Fruit fly (Drosophila melanogaster) whole organism, embryonic: Measurements from ENCODE around the gene Trm7-34.
A peak's percentile ranks its signal among the peaks of the same experiment; 100 is the strongest.

Experiments
- Aef1 ChIP-seq: fragments of 200-800 bp; sonication (Bioruptor generic); IDR thresholded peaks from 3 replicates; pipeline ENCODE4 v1.3.6; 2022; ENCODE audit warnings: missing biosample characterization, missing genetic modification characterization
- BEAF-32 ChIP-seq: fragments of 200-800 bp; sonication (Bioruptor generic); optimal IDR thresholded peaks from 3 replicates; lab custom pipeline; 2017; ENCODE audit warnings: missing biosample characterization, missing genetic modification characterization, mild to moderate bottlenecking, moderate library complexity, missing genetic modification reagents
- C15 ChIP-seq: fragments of 200-800 bp; sonication (Bioruptor generic); IDR thresholded peaks from 3 replicates; pipeline ENCODE4 v1.3.6; 2022; ENCODE audit warnings: missing biosample characterization, missing genetic modification characterization
- CG10147 ChIP-seq: fragments of 200-800 bp; sonication (Bioruptor generic); optimal IDR thresholded peaks from 2 replicates; lab custom pipeline; 2019; ENCODE audit warnings: missing biosample characterization, mild to moderate bottlenecking, missing genetic modification characterization, moderate library complexity
- CG10565 ChIP-seq: fragments of 200-800 bp; sonication (Bioruptor generic); optimal IDR thresholded peaks from 3 replicates; lab custom pipeline; 2016; ENCODE audit warnings: missing biosample characterization, mild to moderate bottlenecking, missing genetic modification characterization
- CG13624 ChIP-seq: fragments of 200-800 bp; sonication (Bioruptor generic); optimal IDR thresholded peaks from 2 replicates; lab custom pipeline; 2016; ENCODE audit warnings: missing biosample characterization, missing genetic modification characterization
- CG15269 ChIP-seq: fragments of 200-800 bp; sonication (Bioruptor generic); optimal IDR thresholded peaks from 2 replicates; lab custom pipeline; 2018; ENCODE audit warnings: missing biosample characterization, mild to moderate bottlenecking, missing genetic modification characterization, moderate library complexity
- CG15479 ChIP-seq: fragments of 200-800 bp; sonication (Bioruptor generic); optimal IDR thresholded peaks from 3 replicates; lab custom pipeline; 2019; ENCODE audit warnings: missing biosample characterization, mild to moderate bottlenecking, missing genetic modification characterization, moderate library complexity
- CG17328 ChIP-seq: fragments of 200-800 bp; sonication (Bioruptor generic); IDR thresholded peaks from 2 replicates; pipeline ENCODE4 v1.3.6; 2022; ENCODE audit warnings: missing biosample characterization, missing genetic modification characterization
- CG18764 ChIP-seq: fragments of 200-800 bp; sonication (Bioruptor generic); optimal IDR thresholded peaks from 3 replicates; lab custom pipeline; 2016; ENCODE audit warnings: missing biosample characterization, missing genetic modification characterization
- CG31365 ChIP-seq: fragments of 200-800 bp; sonication (Bioruptor generic); optimal IDR thresholded peaks from 2 replicates; lab custom pipeline; 2018; ENCODE audit warnings: missing biosample characterization, mild to moderate bottlenecking, missing genetic modification characterization
- CG32532 ChIP-seq: fragments of 200-800 bp; sonication (Bioruptor generic); IDR thresholded peaks from 2 replicates; pipeline ENCODE4 v1.3.6; 2022; ENCODE audit warnings: missing biosample characterization, missing genetic modification characterization
- CG4328 ChIP-seq: fragments of 200-800 bp; sonication (Bioruptor generic); optimal IDR thresholded peaks from 3 replicates; lab custom pipeline; 2017; ENCODE audit warnings: missing biosample characterization, missing genetic modification reagents, missing genetic modification characterization
- CG4730 ChIP-seq: fragments of 200-800 bp; sonication (Bioruptor generic); IDR thresholded peaks from 2 replicates; pipeline ENCODE4 v1.3.6; 2022; ENCODE audit warnings: missing biosample characterization, missing genetic modification characterization
- CG9215 ChIP-seq: fragments of 200-800 bp; sonication (Bioruptor generic); IDR thresholded peaks from 2 replicates; pipeline ENCODE4 v1.3.6; 2022; ENCODE audit warnings: missing biosample characterization, missing genetic modification characterization
- Max ChIP-seq: fragments of 200-800 bp; sonication (Bioruptor generic); optimal IDR thresholded peaks from 2 replicates; lab custom pipeline; 2016; ENCODE audit warnings: missing biosample characterization, mild to moderate bottlenecking, missing genetic modification characterization
- Med ChIP-seq: fragments of 200-800 bp; sonication (Bioruptor generic); peaks from one replicate; lab custom pipeline; 2016; ENCODE audit warnings: missing biosample characterization, missing genetic modification characterization, mild to moderate bottlenecking, inconsistent platforms, moderate library complexity
- Vsx1 ChIP-seq: fragments of 200-800 bp; sonication (Bioruptor generic); optimal IDR thresholded peaks from 2 replicates; lab custom pipeline; 2017; ENCODE audit warnings: missing biosample characterization, mild to moderate bottlenecking, missing genetic modification characterization, missing genetic modification reagents
- Xrp1 ChIP-seq: fragments of 200-800 bp; sonication (Bioruptor generic); IDR thresholded peaks from 2 replicates; pipeline ENCODE4 v1.3.6; 2022; ENCODE audit warnings: missing biosample characterization, missing genetic modification characterization
- amos ChIP-seq: fragments of 200-800 bp; sonication (Bioruptor generic); IDR thresholded peaks from 2 replicates; pipeline ENCODE4 v1.3.6; 2022; ENCODE audit warnings: missing biosample characterization, missing genetic modification characterization; ENCODE audit not compliant: partially characterized antibody
- ap ChIP-seq: fragments of 200-800 bp; sonication (Bioruptor generic); IDR thresholded peaks from 2 replicates; pipeline ENCODE4 v1.3.6; 2022; ENCODE audit warnings: missing biosample characterization, missing genetic modification characterization
- ato ChIP-seq: fragments of 200-800 bp; sonication (Bioruptor generic); IDR thresholded peaks from 2 replicates; pipeline ENCODE4 v1.3.6; 2022; ENCODE audit warnings: missing biosample characterization, missing genetic modification characterization; ENCODE audit not compliant: partially characterized antibody
- bcd ChIP-seq: fragments of 200-800 bp; sonication (Bioruptor generic); optimal IDR thresholded peaks from 2 replicates; lab custom pipeline; 2017; ENCODE audit warnings: missing biosample characterization, mild to moderate bottlenecking, missing genetic modification characterization
- cg ChIP-seq: fragments of 200-800 bp; sonication (Bioruptor generic); optimal IDR thresholded peaks from 3 replicates; lab custom pipeline; 2019; ENCODE audit warnings: missing biosample characterization, mild to moderate bottlenecking, missing genetic modification characterization, moderate library complexity
- ci ChIP-seq: fragments of 200-800 bp; sonication (Bioruptor generic); IDR thresholded peaks from 3 replicates; pipeline ENCODE4 v1.3.6; 2022; ENCODE audit warnings: missing biosample characterization, missing genetic modification characterization
- crol ChIP-seq: fragments of 200-800 bp; sonication (Bioruptor generic); IDR thresholded peaks from 2 replicates; pipeline ENCODE4 v1.3.6; 2022; ENCODE audit warnings: missing biosample characterization, missing genetic modification characterization
- cwo ChIP-seq: fragments of 200-800 bp; sonication (Bioruptor generic); optimal IDR thresholded peaks from 3 replicates; lab custom pipeline; 2017; ENCODE audit warnings: missing biosample characterization, missing genetic modification characterization, mild to moderate bottlenecking, moderate library complexity, missing genetic modification reagents
- ewg ChIP-seq: fragments of 200-800 bp; sonication (Bioruptor generic); optimal IDR thresholded peaks from 3 replicates; lab custom pipeline; 2017; ENCODE audit warnings: mild to moderate bottlenecking, missing biosample characterization, missing genetic modification reagents, missing genetic modification characterization
- exex ChIP-seq: fragments of 200-800 bp; sonication (Bioruptor generic); optimal IDR thresholded peaks from 4 replicates; lab custom pipeline; 2018; ENCODE audit warnings: missing biosample characterization, mild to moderate bottlenecking, missing genetic modification characterization, moderate library complexity
- fd3F ChIP-seq: fragments of 200-800 bp; sonication (Bioruptor generic); optimal IDR thresholded peaks from 2 replicates; lab custom pipeline; 2018; ENCODE audit warnings: missing biosample characterization, mild to moderate bottlenecking, missing genetic modification characterization, moderate library complexity
- gcm ChIP-seq: fragments of 200-800 bp; sonication (Bioruptor generic); optimal IDR thresholded peaks from 2 replicates; lab custom pipeline; 2019; ENCODE audit warnings: missing biosample characterization, mild to moderate bottlenecking, missing genetic modification characterization, moderate library complexity
- gt ChIP-seq: fragments of 200-800 bp; sonication (Bioruptor generic); IDR thresholded peaks from 2 replicates; pipeline ENCODE4 v1.3.6; 2022; ENCODE audit warnings: missing biosample characterization, missing genetic modification characterization
- mirr ChIP-seq: fragments of 200-800 bp; sonication (Bioruptor generic); optimal IDR thresholded peaks from 3 replicates; lab custom pipeline; 2018; ENCODE audit warnings: missing biosample characterization, mild to moderate bottlenecking, missing genetic modification characterization
- nom ChIP-seq: fragments of 200-800 bp; sonication (Bioruptor generic); optimal IDR thresholded peaks from 2 replicates; lab custom pipeline; 2017; ENCODE audit warnings: missing biosample characterization, missing genetic modification characterization, mild to moderate bottlenecking, moderate library complexity, missing genetic modification reagents
- odd ChIP-seq: fragments of 200-800 bp; sonication (Bioruptor generic); optimal IDR thresholded peaks from 2 replicates; lab custom pipeline; 2017; ENCODE audit warnings: missing biosample characterization, mild to moderate bottlenecking, missing genetic modification characterization
- ranshi ChIP-seq: fragments of 200-800 bp; sonication (Bioruptor generic); IDR thresholded peaks from 2 replicates; pipeline ENCODE4 v1.3.6; 2022; ENCODE audit warnings: missing biosample characterization, missing genetic modification characterization
- run ChIP-seq: fragments of 200-800 bp; sonication (Bioruptor generic); optimal IDR thresholded peaks from 3 replicates; lab custom pipeline; 2018; ENCODE audit warnings: missing biosample characterization, mild to moderate bottlenecking, missing genetic modification characterization
- sens ChIP-seq: fragments of 200-800 bp; sonication (Bioruptor generic); peaks from one replicate; lab custom pipeline; 2016; ENCODE audit warnings: missing biosample characterization, missing genetic modification characterization
- slbo ChIP-seq: fragments of 200-800 bp; sonication (Bioruptor generic); IDR thresholded peaks from 2 replicates; pipeline ENCODE4 v1.3.6; 2022; ENCODE audit warnings: missing biosample characterization, missing genetic modification characterization
- sob ChIP-seq: fragments of 200-800 bp; sonication (Bioruptor generic); IDR thresholded peaks from 2 replicates; pipeline ENCODE4 v1.3.6; 2022; ENCODE audit warnings: missing biosample characterization, missing genetic modification characterization
- sug ChIP-seq: fragments of 200-800 bp; optimal IDR thresholded peaks from 2 replicates; lab custom pipeline; 2019; ENCODE audit warnings: missing biosample characterization, mild to moderate bottlenecking, missing genetic modification characterization, moderate library complexity
- toy ChIP-seq: fragments of 200-800 bp; sonication (Bioruptor generic); IDR thresholded peaks from 2 replicates; pipeline ENCODE4 v1.3.6; 2022; ENCODE audit warnings: missing biosample characterization, missing genetic modification characterization
- zen ChIP-seq: fragments of 200-800 bp; sonication (Bioruptor generic); optimal IDR thresholded peaks from 3 replicates; lab custom pipeline; 2018; ENCODE audit warnings: missing biosample characterization, mild to moderate bottlenecking, missing genetic modification characterization, moderate library complexity
- zen2 ChIP-seq: fragments of 200-800 bp; sonication (Bioruptor generic); IDR thresholded peaks from 3 replicates; pipeline ENCODE4 v1.3.6; 2022; ENCODE audit warnings: missing biosample characterization, missing genetic modification characterization; ENCODE audit not compliant: partially characterized antibody

Trm7-34 gene

DNA sequence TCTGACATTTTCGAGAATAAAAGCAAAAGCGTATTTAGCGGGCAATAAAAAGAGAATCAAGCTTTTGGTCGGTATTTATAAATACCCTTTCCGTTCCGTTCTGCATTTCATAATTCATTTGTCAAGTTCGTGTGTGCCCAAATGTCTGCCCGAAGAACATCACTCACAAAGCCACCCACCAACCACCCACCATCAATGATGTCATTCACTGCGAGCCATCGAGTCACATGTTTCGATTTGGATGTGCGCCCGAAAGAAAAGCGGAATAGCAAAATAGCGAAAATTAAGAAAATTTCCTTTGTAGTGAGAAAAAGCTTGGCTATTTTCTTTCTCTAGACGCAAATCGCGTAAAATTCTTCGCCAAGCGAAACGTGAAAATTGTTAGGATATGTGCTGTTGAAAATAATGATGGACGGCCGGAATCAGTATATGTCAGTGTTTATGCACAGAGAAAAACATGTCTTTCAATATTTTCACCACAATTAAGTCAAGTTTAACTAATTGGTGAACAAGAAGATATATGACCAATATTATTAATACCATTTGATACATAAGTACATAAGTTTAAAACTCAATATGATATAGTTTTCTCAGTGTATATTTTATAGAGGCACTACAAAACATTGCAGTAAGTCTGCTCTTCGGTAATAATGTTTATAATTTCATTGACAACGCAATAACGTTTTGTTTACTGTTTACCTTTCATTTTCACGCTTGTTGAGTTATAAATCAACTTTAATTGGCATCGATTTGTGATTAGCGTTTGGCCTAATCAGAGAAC lies 17.6 kb upstream of the Trm7-34 start (continued):
- peak; percentile 71 for TF ChIP-seq sob (GFP tag; lab: Robert Waterston, UW)
- TF ChIP-seq CG10565 = no peak
- peak; percentile 66 for TF ChIP-seq CG17328 (GFP tag; lab: Robert Waterston, UW)
- TF ChIP-seq Vsx1 (GFP tag; lab: Kevin White, UChicago) = no peak
- peak; percentile 18 for TF ChIP-seq CG31365 (tag; lab: Kevin White, UChicago)
- TF ChIP-seq CG15269 (tag; lab: Kevin White, UChicago) = peak; percentile 77
- TF ChIP-seq CG10147 = peak; percentile 54
- 0 out of 3 replicates have a peak, but pooled peaks have one; percentile 51 for TF ChIP-seq C15 (GFP tag; lab: Robert Waterston, UW)
- peak; percentile 56; the same call in 1 of the 3 replicates for TF ChIP-seq ci
- peak; percentile 56 for TF ChIP-seq Xrp1 (GFP tag; lab: Robert Waterston, UW)
- TF ChIP-seq CG4730 (GFP tag; lab: Robert Waterston, UW) = 0 out of 2 replicates have a peak, but pooled peaks have one; percentile 36
- TF ChIP-seq fd3F (GFP tag; lab: Kevin White, UChicago) = peak; percentile 48
- TF ChIP-seq bcd (GFP tag; lab: Kevin White, UChicago) = peak; percentile 36
- peak; percentile 77 for TF ChIP-seq slbo

DNA sequence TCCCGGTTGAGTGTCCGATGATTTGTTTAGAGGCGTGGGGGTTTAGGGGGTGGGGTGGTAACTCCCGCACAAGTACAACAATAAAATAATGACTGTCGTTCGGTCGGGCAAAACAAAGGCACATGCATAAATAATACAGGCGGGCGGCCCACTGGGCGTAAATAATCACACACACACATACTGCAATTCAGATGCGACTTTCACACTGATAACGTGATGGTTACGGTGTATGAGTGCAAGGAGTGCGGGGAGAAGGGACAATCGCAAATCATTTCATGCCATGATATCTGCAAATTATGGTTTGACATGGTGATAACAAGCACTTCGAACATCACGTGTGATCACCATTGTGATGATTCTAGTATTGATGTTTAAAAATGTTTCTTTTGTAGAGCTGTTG lies 16.4 kb upstream of the Trm7-34 start:
- peak; percentile 42 for TF ChIP-seq gcm
- no peak for TF ChIP-seq CG18764
- TF ChIP-seq toy (GFP tag; lab: Robert Waterston, UW) = no peak
- TF ChIP-seq CG9215 (GFP tag; lab: Robert Waterston, UW) = no peak
- no peak for TF ChIP-seq run (tag; lab: Kevin White, UChicago)
- peak; percentile 54 for TF ChIP-seq sug (tag; lab: Kevin White, UChicago)
- TF ChIP-seq crol (GFP tag; lab: Robert Waterston, UW) = peak; percentile 61
- TF ChIP-seq BEAF-32 (GFP tag; lab: Kevin White, UChicago) = no peak
- peak; percentile 7 for TF ChIP-seq cg (GFP tag; lab: Kevin White, UChicago)
- no peak for TF ChIP-seq Aef1 (GFP tag; lab: Robert Waterston, UW)
- no peak for TF ChIP-seq CG32532 (GFP tag; lab: Robert Waterston, UW)
- TF ChIP-seq zen2 (GFP tag; lab: Robert Waterston, UW) = no peak
- TF ChIP-seq gt (GFP tag; lab: Robert Waterston, UW) = no peak
- no peak for TF ChIP-seq odd (GFP tag; lab: Kevin White, UChicago)
- no peak for TF ChIP-seq CG13624 (GFP tag; lab: Kevin White, UChicago)
- TF ChIP-seq nom (GFP tag; lab: Kevin White, UChicago) = peak; percentile 22
- no peak for TF ChIP-seq CG4328 (GFP tag; lab: Kevin White, UChicago)
- TF ChIP-seq ato = peak; percentile 28; the same call in 1 of the 2 replicates
- peak; percentile 8 for TF ChIP-seq sens (GFP tag; lab: Kevin White, UChicago)
- TF ChIP-seq ranshi (GFP tag; lab: Robert Waterston, UW) = no peak
- no peak for TF ChIP-seq Max (GFP tag; lab: Kevin White, UChicago)
- no peak for TF ChIP-seq zen (tag; lab: Kevin White, UChicago)
- TF ChIP-seq mirr (GFP tag; lab: Kevin White, UChicago) = peak; percentile 38
- no peak for TF ChIP-seq ewg (GFP tag; lab: Kevin White, UChicago)
- TF ChIP-seq cwo (GFP tag; lab: Kevin White, UChicago) = peak; percentile 59
- peak; percentile 65 for TF ChIP-seq CG15479 (GFP tag; lab: Kevin White, UChicago)
- TF ChIP-seq ap (GFP tag; lab: Robert Waterston, UW) = 0 out of 2 replicates have a peak, but pooled peaks have one; percentile 7
- no peak for TF ChIP-seq amos (GFP tag; lab: Robert Waterston, UW)
- peak; percentile 14 for TF ChIP-seq Med (GFP tag; lab: Kevin White, UChicago)
- TF ChIP-seq bcd (GFP tag; lab: Kevin White, UChicago) = no peak
- peak; percentile 30 for TF ChIP-seq exex (tag; lab: Kevin White, UChicago)
